Worm (Caenorhabditis elegans) whole organism, young adult: ENCODE data around the gene C17G10.6.

ENCODE experiments used
- C17E4.6 ChIP-seq: fragments of 200-800 bp; sonication (Bioruptor generic); IDR thresholded peaks from 2 replicates; pipeline ENCODE4 v1.3.6; 2022; ENCODE audit warnings: missing genetic modification reagents, missing genetic modification characterization, missing compliant biosample characterization
- F57A8.1 ChIP-seq: fragments of 200-800 bp; sonication (Bioruptor generic); optimal IDR thresholded peaks from 2 replicates; lab custom pipeline; 2018; ENCODE audit warnings: mild to moderate bottlenecking, missing genetic modification characterization, moderate library complexity, missing compliant biosample characterization
- Y79H2A.3 ChIP-seq: fragments of 200-800 bp; sonication (Bioruptor generic); conservative IDR thresholded peaks from 2 replicates; pipeline ENCODE4 v1.3.6; 2022; ENCODE audit warnings: missing genetic modification reagents, missing genetic modification characterization, missing compliant biosample characterization
- cebp-2 ChIP-seq: fragments of 200-800 bp; sonication (Bioruptor generic); IDR thresholded peaks from 2 replicates; pipeline ENCODE4 v1.3.6; 2022; ENCODE audit warnings: missing genetic modification characterization, missing compliant biosample characterization
- dox-1 ChIP-seq: fragments of 200-800 bp; sonication (Bioruptor generic); IDR thresholded peaks from 2 replicates; pipeline ENCODE4 v1.3.6; 2022; ENCODE audit warnings: missing genetic modification reagents, missing genetic modification characterization, missing compliant biosample characterization
- efl-1 ChIP-seq: fragments of 150-350 bp; optimal IDR thresholded peaks from 2 replicates; lab custom pipeline; 2014; ENCODE audit warnings: missing biosample characterization, missing genetic modification reagents, missing genetic modification characterization
- lin-40 ChIP-seq: sonication (generic microtip); optimal IDR thresholded peaks from 2 replicates; lab custom pipeline; 2016; ENCODE audit warnings: missing genetic modification characterization, mild to moderate bottlenecking, missing compliant biosample characterization, missing genotype, missing genetic modification reagents
- pbrm-1 ChIP-seq: fragments of 200-800 bp; sonication (Bioruptor generic); IDR thresholded peaks from 2 replicates; pipeline ENCODE4 v1.3.6; 2022; ENCODE audit warnings: missing genetic modification reagents, missing genetic modification characterization, missing compliant biosample characterization

- no peak for TF ChIP-seq C17E4.6 (GFP tag; lab: Robert Waterston, UW)
- no peak for TF ChIP-seq dox-1 (GFP tag; lab: Robert Waterston, UW)
- no peak for TF ChIP-seq F57A8.1
- TF ChIP-seq lin-40 (tag; lab: Kevin White, UChicago), result no peak
- TF ChIP-seq cebp-2 (GFP tag; lab: Robert Waterston, UW), result no peak
- TF ChIP-seq pbrm-1 (GFP tag; lab: Robert Waterston, UW), result no peak
- TF ChIP-seq efl-1 (GFP tag; lab: Kevin White, UChicago), result no peak
- no peak for TF ChIP-seq Y79H2A.3 (GFP tag; lab: Robert Waterston, UW)
Measured at ce11 chrII:5587794-5588193, 15.3 kb downstream of the C17G10.6 start.
